Worm (Caenorhabditis elegans) whole organism, L4 larva: ENCODE results near the gene xbx-9.

Source experiments
- F37D6.2 ChIP-seq: sonication (generic microtip); optimal IDR thresholded peaks from 2 replicates; lab custom pipeline; 2016; ENCODE audit warnings: mild to moderate bottlenecking, missing genetic modification characterization, missing compliant biosample characterization
- F44E2.7 ChIP-seq: fragments of 200-800 bp; sonication (Bioruptor generic); IDR thresholded peaks from 2 replicates; pipeline ENCODE4 v2.1.2; 2022; ENCODE audit warnings: missing genetic modification characterization, missing compliant biosample characterization
- R02D3.7 ChIP-seq: fragments of 150-350 bp; sonication (generic microtip); optimal IDR thresholded peaks from 3 replicates; lab custom pipeline; 2014; ENCODE audit warnings: missing biosample characterization, missing genetic modification characterization
- Y5F2A.4 ChIP-seq: fragments of 200-800 bp; sonication (Bioruptor generic); optimal IDR thresholded peaks from 2 replicates; lab custom pipeline; 2018; ENCODE audit warnings: mild to moderate bottlenecking, missing genetic modification characterization, missing compliant biosample characterization
- aha-1 ChIP-seq: fragments of 150-350 bp; peaks from one replicate; lab custom pipeline; 2014; ENCODE audit warnings: missing biosample characterization, missing genetic modification characterization
- ama-1 ChIP-seq: fragments of 150-350 bp; optimal IDR thresholded peaks from 2 replicates; lab custom pipeline; 2014; ENCODE audit warnings: inconsistent platforms, mixed read lengths
- arid-1 ChIP-seq: fragments of 200-800 bp; sonication (Bioruptor generic); conservative IDR thresholded peaks from 2 replicates; pipeline ENCODE4 v1.3.6; 2022; ENCODE audit warnings: missing genetic modification reagents, missing genetic modification characterization, missing compliant biosample characterization
- attf-4 ChIP-seq: sonication (generic microtip); optimal IDR thresholded peaks from 3 replicates; lab custom pipeline; 2017; ENCODE audit warnings: missing biosample characterization, missing genetic modification characterization
- ceh-44 ChIP-seq: fragments of 200-800 bp; sonication (Bioruptor generic); IDR thresholded peaks from 2 replicates; pipeline ENCODE4 v1.3.6; 2022; ENCODE audit warnings: missing genetic modification reagents, missing genetic modification characterization, missing compliant biosample characterization
- ces-1 ChIP-seq: fragments of 150-350 bp; sonication (generic microtip); optimal IDR thresholded peaks from 4 replicates; lab custom pipeline; 2014; ENCODE audit warnings: missing biosample characterization, missing genetic modification reagents, missing genetic modification characterization
- ctbp-1 ChIP-seq: fragments of 200-800 bp; sonication (Bioruptor generic); IDR thresholded peaks from 2 replicates; pipeline ENCODE4 v1.3.6; 2022; ENCODE audit warnings: missing genetic modification reagents, missing genetic modification characterization, missing compliant biosample characterization
- daf-12 ChIP-seq: fragments of 150-350 bp; optimal IDR thresholded peaks from 2 replicates; lab custom pipeline; 2014; ENCODE audit warnings: missing biosample characterization, missing genetic modification reagents, missing genetic modification characterization
- daf-16 ChIP-seq, 3 experiments: sonication (generic microtip); optimal IDR thresholded peaks; 2 replicates each; lab custom pipeline; 2016 to 2017; ENCODE audit warnings: missing genetic modification characterization in 3 of 3, missing genetic modification reagents in 3 of 3, mild to moderate bottlenecking in 2 of 3, missing compliant biosample characterization in 2 of 3, missing biosample characterization in 1 of 3, moderate library complexity in 1 of 3
- dmd-6 ChIP-seq: fragments of 200-800 bp; sonication (Bioruptor generic); IDR thresholded peaks from 2 replicates; pipeline ENCODE4 v1.3.6; 2022; ENCODE audit warnings: missing genetic modification reagents, missing genetic modification characterization, missing compliant biosample characterization
- dmd-8 ChIP-seq: fragments of 200-800 bp; sonication (Bioruptor generic); IDR thresholded peaks from 2 replicates; pipeline ENCODE4 v1.3.6; 2022; ENCODE audit warnings: missing genetic modification characterization, missing compliant biosample characterization
- dpl-1 ChIP-seq: fragments of 150-350 bp; optimal IDR thresholded peaks from 2 replicates; lab custom pipeline; 2014; ENCODE audit warnings: missing biosample characterization, missing genetic modification reagents, missing genetic modification characterization
- dve-1 ChIP-seq: sonication (generic microtip); optimal IDR thresholded peaks from 2 replicates; lab custom pipeline; 2017; ENCODE audit warnings: antibody characterized with exemption, mild to moderate bottlenecking, missing genetic modification characterization, missing compliant biosample characterization; ENCODE audit not compliant: insufficient read depth
- egl-27 ChIP-seq: sonication (generic microtip); optimal IDR thresholded peaks from 3 replicates; lab custom pipeline; 2017; ENCODE audit warnings: missing biosample characterization, missing genetic modification reagents, missing genetic modification characterization
- egl-43 ChIP-seq: fragments of 200-800 bp; sonication (Bioruptor generic); IDR thresholded peaks from 2 replicates; pipeline ENCODE4 v1.3.6; 2022; ENCODE audit warnings: missing genetic modification reagents, missing genetic modification characterization, missing compliant biosample characterization
- fkh-10 ChIP-seq: fragments of 150-350 bp; optimal IDR thresholded peaks from 2 replicates; lab custom pipeline; 2014; ENCODE audit warnings: missing biosample characterization, missing genetic modification reagents, missing genetic modification characterization
- fos-1 ChIP-seq: fragments of 150-350 bp; optimal IDR thresholded peaks from 2 replicates; lab custom pipeline; 2014; ENCODE audit warnings: missing biosample characterization, missing genetic modification characterization
- hlh-30 ChIP-seq: sonication (generic microtip); optimal IDR thresholded peaks from 2 replicates; lab custom pipeline; 2017; ENCODE audit warnings: antibody characterized with exemption, mild to moderate bottlenecking, missing genetic modification characterization, missing compliant biosample characterization; ENCODE audit not compliant: insufficient read depth
- hmg-1.1 ChIP-seq: fragments of 200-800 bp; sonication (Bioruptor generic); IDR thresholded peaks from 2 replicates; pipeline ENCODE4 v1.3.6; 2022; ENCODE audit warnings: missing genetic modification reagents, missing genetic modification characterization, missing compliant biosample characterization
- lin-39 ChIP-seq: fragments of 150-350 bp; optimal IDR thresholded peaks from 2 replicates; lab custom pipeline; 2014; ENCODE audit warnings: missing biosample characterization, missing genetic modification reagents, missing genetic modification characterization
- lsy-2 ChIP-seq, 2 experiments: fragments of 150-350 bp in 1 of 2; sonication (generic microtip) in 1 of 2; optimal IDR thresholded peaks; 2 replicates each; lab custom pipeline; 2014 to 2017; ENCODE audit warnings: missing biosample characterization in 2 of 2, missing genetic modification characterization in 2 of 2
- madf-5 ChIP-seq, 2 experiments: fragments of 200-800 bp; sonication (Bioruptor generic); IDR thresholded peaks; 2 replicates each; pipeline ENCODE4 v1.3.6; 2022; ENCODE audit warnings: missing compliant biosample characterization in 2 of 2, missing genetic modification characterization in 2 of 2
- madf-9 ChIP-seq: fragments of 200-800 bp; sonication (Bioruptor generic); conservative IDR thresholded peaks from 2 replicates; pipeline ENCODE4 v1.3.6; 2022; ENCODE audit warnings: missing genetic modification reagents, missing genetic modification characterization, missing compliant biosample characterization
- mdl-1 ChIP-seq, 2 experiments: fragments of 150-350 bp in 1 of 2; sonication (generic microtip) in 1 of 2; optimal IDR thresholded peaks; 2 replicates each; lab custom pipeline; 2014 to 2017; ENCODE audit warnings: missing biosample characterization in 2 of 2, missing genetic modification characterization in 2 of 2
- mes-2 ChIP-seq: sonication (generic microtip); optimal IDR thresholded peaks from 2 replicates; lab custom pipeline; 2016; ENCODE audit warnings: missing genotype, mild to moderate bottlenecking, missing genetic modification characterization, missing compliant biosample characterization; ENCODE audit not compliant: poor library complexity, severe bottlenecking
- mxl-2 ChIP-seq: fragments of 200-800 bp; sonication (Bioruptor generic); conservative IDR thresholded peaks from 2 replicates; pipeline ENCODE4 v1.3.6; 2022; ENCODE audit warnings: missing genetic modification reagents, missing genetic modification characterization, missing compliant biosample characterization
- nhr-111 ChIP-seq: fragments of 200-800 bp; sonication (Bioruptor generic); optimal IDR thresholded peaks from 2 replicates; lab custom pipeline; 2018; ENCODE audit warnings: mild to moderate bottlenecking, missing genetic modification characterization, missing compliant biosample characterization
- nhr-25 ChIP-seq: sonication (generic microtip); optimal IDR thresholded peaks from 2 replicates; lab custom pipeline; 2017; ENCODE audit warnings: missing genetic modification characterization, mild to moderate bottlenecking, missing compliant biosample characterization, antibody characterized with exemption, moderate library complexity, borderline replicate concordance; ENCODE audit not compliant: insufficient read depth
- nhr-28 ChIP-seq: fragments of 150-350 bp; optimal IDR thresholded peaks from 2 replicates; lab custom pipeline; 2014; ENCODE audit warnings: missing biosample characterization, missing genetic modification characterization
- nhr-41 ChIP-seq: fragments of 200-800 bp; sonication (Bioruptor generic); IDR thresholded peaks from 2 replicates; pipeline ENCODE4 v1.3.6; 2022; ENCODE audit warnings: missing genetic modification reagents, missing genetic modification characterization, missing compliant biosample characterization
- nhr-42 ChIP-seq: fragments of 200-800 bp; sonication (Bioruptor generic); IDR thresholded peaks from 2 replicates; pipeline ENCODE4 v1.3.6; 2022; ENCODE audit warnings: missing genetic modification characterization, missing compliant biosample characterization
- nhr-48 ChIP-seq: sonication (generic microtip); optimal IDR thresholded peaks from 2 replicates; lab custom pipeline; 2016; ENCODE audit warnings: mild to moderate bottlenecking, missing genetic modification characterization, missing compliant biosample characterization
- nhr-76 ChIP-seq: fragments of 150-350 bp; optimal IDR thresholded peaks from 2 replicates; lab custom pipeline; 2014; ENCODE audit warnings: missing biosample characterization, missing genetic modification characterization
- pha-4 ChIP-seq, 2 experiments: fragments of 150-350 bp in 1 of 2; fragments of 200-800 bp in 1 of 2; sonication (Bioruptor generic) in 1 of 2; IDR thresholded peaks in 1 of 2; optimal IDR thresholded peaks in 1 of 2; 2 replicates each; pipeline versions ENCODE4 v1.3.6 to Lab custom; 2014 to 2022; ENCODE audit warnings: missing genetic modification characterization in 2 of 2, missing genetic modification reagents in 2 of 2, missing biosample characterization in 1 of 2, missing compliant biosample characterization in 1 of 2
- php-3 ChIP-seq: fragments of 200-800 bp; sonication (Bioruptor generic); IDR thresholded peaks from 2 replicates; pipeline ENCODE4 v1.3.6; 2022; ENCODE audit warnings: missing genetic modification reagents, missing genetic modification characterization, missing compliant biosample characterization
- rbr-2 ChIP-seq: sonication (generic microtip); optimal IDR thresholded peaks from 2 replicates; lab custom pipeline; 2016; ENCODE audit warnings: missing genotype, missing genetic modification characterization, missing compliant biosample characterization
- sdz-12 ChIP-seq: fragments of 200-800 bp; sonication (Bioruptor generic); optimal IDR thresholded peaks from 2 replicates; lab custom pipeline; 2018; ENCODE audit warnings: mild to moderate bottlenecking, missing genetic modification characterization, missing compliant biosample characterization
- set-16 ChIP-seq: fragments of 200-800 bp; sonication (Bioruptor generic); IDR thresholded peaks from 2 replicates; pipeline ENCODE4 v1.3.6; 2022; ENCODE audit warnings: missing genetic modification reagents, missing genetic modification characterization, missing compliant biosample characterization
- snpc-4 ChIP-seq: fragments of 150-350 bp; optimal IDR thresholded peaks from 2 replicates; lab custom pipeline; 2014; ENCODE audit warnings: missing biosample characterization, missing genetic modification characterization
- spr-1 ChIP-seq: sonication (generic microtip); optimal IDR thresholded peaks from 2 replicates; lab custom pipeline; 2016; ENCODE audit warnings: mild to moderate bottlenecking, missing genetic modification characterization, missing compliant biosample characterization
- tra-1 ChIP-seq: fragments of 200-800 bp; sonication (Bioruptor generic); IDR thresholded peaks from 2 replicates; pipeline ENCODE4 v1.3.6; 2022; ENCODE audit warnings: missing genetic modification reagents, missing genetic modification characterization, missing compliant biosample characterization
- unc-130 ChIP-seq: sonication (generic microtip); optimal IDR thresholded peaks from 2 replicates; lab custom pipeline; 2016; ENCODE audit warnings: missing genetic modification reagents, missing genetic modification characterization, missing compliant biosample characterization
- zag-1 ChIP-seq: fragments of 150-350 bp; optimal IDR thresholded peaks from 2 replicates; lab custom pipeline; 2014; ENCODE audit warnings: missing biosample characterization, missing genetic modification characterization
- zfp-2 ChIP-seq: sonication (generic microtip); optimal IDR thresholded peaks from 2 replicates; lab custom pipeline; 2016; ENCODE audit warnings: mild to moderate bottlenecking, missing genetic modification characterization, missing compliant biosample characterization
- zfp-3 ChIP-seq: fragments of 200-800 bp; sonication (Bioruptor generic); conservative IDR thresholded peaks from 2 replicates; pipeline ENCODE4 v1.3.6; 2022; ENCODE audit warnings: missing genetic modification reagents, missing genetic modification characterization, missing compliant biosample characterization
- zip-2 ChIP-seq: fragments of 150-350 bp; optimal IDR thresholded peaks from 2 replicates; lab custom pipeline; 2014; ENCODE audit warnings: missing biosample characterization, missing genetic modification characterization

The xbx-9 gene

ce11 chrV:12780248-12780647 is 46.2 kb downstream of the xbx-9 start:
- peak; percentile 55; the same call in 1 of the 2 replicates for TF ChIP-seq php-3 (GFP tag; lab: Robert Waterston, UW)
- no peak; the same call in 1 of the 2 replicates for TF ChIP-seq mxl-2 (GFP tag; lab: Robert Waterston, UW)
- no peak for TF ChIP-seq lsy-2 (tag; optimal IDR thresholded peaks at IDR 0.05; lab: Kevin White, UChicago)
- TF ChIP-seq zfp-3 (GFP tag; lab: Robert Waterston, UW): peak; percentile 67
- TF ChIP-seq dpl-1: peak; percentile 18
- TF ChIP-seq Y5F2A.4 (GFP tag; lab: Kevin White, UChicago): peak; percentile 15
- no peak for TF ChIP-seq daf-12
- TF ChIP-seq madf-9 (GFP tag; lab: Robert Waterston, UW): peak; percentile 88
- no peak for TF ChIP-seq mdl-1 (tag; optimal IDR thresholded peaks at IDR 0.05; lab: Kevin White, UChicago)
- TF ChIP-seq ctbp-1 (GFP tag; lab: Robert Waterston, UW): peak; percentile 88
- no peak for TF ChIP-seq fos-1 (tag; lab: Kevin White, UChicago)
- TF ChIP-seq aha-1: peak; percentile 82
- TF ChIP-seq ceh-44 (GFP tag; lab: Robert Waterston, UW): peak; percentile 65; the same call in 1 of the 2 replicates
- TF ChIP-seq dmd-6 (GFP tag; lab: Robert Waterston, UW): peak; percentile 74
- no peak for TF ChIP-seq nhr-76 (tag; lab: Kevin White, UChicago)
- no peak for TF ChIP-seq lin-39
- TF ChIP-seq dve-1 (tag; lab: Kevin White, UChicago): no peak
- TF ChIP-seq set-16 (GFP tag; lab: Robert Waterston, UW): no peak
- TF ChIP-seq R02D3.7 (tag; lab: Kevin White, UChicago): no peak
- TF ChIP-seq rbr-2: peak; percentile 59
- TF ChIP-seq spr-1 (tag; lab: Kevin White, UChicago): peak; percentile 31
- no peak for TF ChIP-seq hlh-30
- TF ChIP-seq nhr-111 (GFP tag; lab: Kevin White, UChicago): peak; percentile 84
- no peak for TF ChIP-seq egl-27 (tag; lab: Kevin White, UChicago)
- no peak for TF ChIP-seq ama-1 (lab: Kevin White, UChicago)
- peak; percentile 91 for TF ChIP-seq arid-1 (GFP tag; lab: Robert Waterston, UW)
- no peak for TF ChIP-seq zip-2
- peak; percentile 91 for TF ChIP-seq sdz-12 (GFP tag; lab: Kevin White, UChicago)
- TF ChIP-seq tra-1 (GFP tag; lab: Robert Waterston, UW): peak; percentile 84
- TF ChIP-seq madf-5 (GFP tag; IDR thresholded peaks at IDR 0.05; lab: Robert Waterston, UW): peak in 1 of 2 experiments; percentile 92; a peak in 2 of 4 replicates
- peak; percentile 86 for TF ChIP-seq pha-4 (GFP tag; IDR thresholded peaks at IDR 0.05; lab: Robert Waterston, UW)
- TF ChIP-seq pha-4 (tag; optimal IDR thresholded peaks at IDR 0.05; lab: Kevin White, UChicago): no peak
- TF ChIP-seq nhr-48 (tag; lab: Kevin White, UChicago): peak; percentile 0
- TF ChIP-seq nhr-42 (GFP tag; lab: Robert Waterston, UW): no peak
- peak; percentile 89; the same call in 1 of the 2 replicates for TF ChIP-seq dmd-8 (GFP tag; lab: Robert Waterston, UW)
- peak; percentile 6 for TF ChIP-seq F37D6.2 (tag; lab: Kevin White, UChicago)
- TF ChIP-seq snpc-4 (tag; lab: Kevin White, UChicago): no peak
- TF ChIP-seq F44E2.7: peak; percentile 90; the same call in 1 of the 2 replicates
- TF ChIP-seq zfp-2 (tag; lab: Kevin White, UChicago): peak; percentile 28
- no peak for TF ChIP-seq ces-1 (GFP tag; lab: Kevin White, UChicago)
- no peak; the same call in 1 of the 2 replicates for TF ChIP-seq nhr-41
- TF ChIP-seq nhr-28 (tag; lab: Kevin White, UChicago): peak; percentile 21
- TF ChIP-seq mes-2: no peak
- no peak for TF ChIP-seq attf-4 (tag; lab: Kevin White, UChicago)
- TF ChIP-seq zag-1: no peak
- TF ChIP-seq egl-43 (GFP tag; lab: Robert Waterston, UW): no peak; the same call in 1 of the 2 replicates
- no peak for TF ChIP-seq nhr-25
- no peak for TF ChIP-seq fkh-10 (GFP tag; lab: Kevin White, UChicago)
- peak; percentile 90 for TF ChIP-seq hmg-1.1
- peak; percentile 57 for TF ChIP-seq unc-130 (GFP tag; lab: Kevin White, UChicago)
- TF ChIP-seq daf-16 (GFP tag; optimal IDR thresholded peaks at IDR 0.05; lab: Kevin White, UChicago): peak; percentile 22 to 62
- no peak for TF ChIP-seq daf-16 (tag; optimal IDR thresholded peaks at IDR 0.05; lab: Kevin White, UChicago)
